Fruit fly (Drosophila melanogaster) Kc167 (cell line): Measurements from ENCODE around the gene Tim23.

Experiments
- Myc ChIP-seq: fragments of >200 bp; optimal IDR thresholded peaks from 2 replicates; lab custom pipeline; 2017; ENCODE audit warnings: missing external identifiers
- Sin3A ChIP-seq: fragments of >200 bp; optimal IDR thresholded peaks from 2 replicates; lab custom pipeline; 2018; ENCODE audit warnings: missing external identifiers
- h ChIP-seq: fragments of >200 bp; optimal IDR thresholded peaks from 3 replicates; lab custom pipeline; 2018; ENCODE audit warnings: missing external identifiers
- insv ChIP-seq: fragments of >200 bp; optimal IDR thresholded peaks from 3 replicates; lab custom pipeline; 2018; ENCODE audit warnings: missing external identifiers
- psq ChIP-seq: fragments of >200 bp; optimal IDR thresholded peaks from 2 replicates; lab custom pipeline; 2017; ENCODE audit warnings: missing external identifiers
- ttk ChIP-seq: sonication (Bioruptor generic); optimal IDR thresholded peaks from 2 replicates; lab custom pipeline; 2017; ENCODE audit warnings: missing external identifiers

Tim23 gene

dm6 chr2L:23313435-23314067 lies at the start of gene Tim23:
TSS of gene Tim23 (minus strand) at chr2L:23313578.
- no peak for TF ChIP-seq insv
- TF ChIP-seq Sin3A (lab: Kevin White, UChicago), result no peak
- no peak for TF ChIP-seq psq (lab: Kevin White, UChicago)
- no peak for TF ChIP-seq Myc
- TF ChIP-seq ttk (lab: Kevin White, UChicago), result no peak
- TF ChIP-seq h (lab: Kevin White, UChicago), result no peak

DNA sequence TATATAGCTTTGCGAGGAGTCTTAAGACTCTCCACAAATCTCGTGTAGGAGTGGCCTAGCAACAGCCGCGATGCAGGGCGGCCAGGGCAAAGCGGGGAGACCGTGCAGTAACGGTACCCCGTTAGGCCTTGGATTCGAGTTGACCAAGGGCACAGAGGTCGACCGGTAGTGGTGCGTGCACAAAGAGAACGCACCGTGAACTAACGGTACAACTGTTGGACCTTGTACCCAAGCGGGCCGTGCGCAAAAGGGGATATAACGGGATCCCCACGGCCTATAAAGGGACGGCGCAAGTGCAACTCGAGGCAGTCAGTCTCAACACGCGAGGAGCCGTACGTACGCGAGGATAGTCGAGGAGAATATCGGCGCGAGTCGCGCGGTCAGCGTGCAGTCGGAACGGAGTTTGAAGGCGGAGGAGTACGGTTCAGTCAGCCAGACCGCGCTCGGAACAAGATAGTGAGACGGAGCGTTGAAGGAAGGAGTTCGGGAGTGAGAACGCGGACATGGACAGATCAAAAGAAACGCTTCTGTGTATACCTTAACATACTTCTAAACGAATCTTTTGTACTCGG lies 18.9 kb upstream of the Tim23 start:
- TF ChIP-seq Sin3A (lab: Kevin White, UChicago), result no peak

dm6 chr2L:23315029-23315428 lies 1.7 kb upstream of the Tim23 start:
- TF ChIP-seq insv (no peak), psq (lab: Kevin White, UChicago) (no peak), Myc (no peak), Sin3A (lab: Kevin White, UChicago) (no peak), h (lab: Kevin White, UChicago) (no peak), ttk (lab: Kevin White, UChicago) (no peak)

DNA sequence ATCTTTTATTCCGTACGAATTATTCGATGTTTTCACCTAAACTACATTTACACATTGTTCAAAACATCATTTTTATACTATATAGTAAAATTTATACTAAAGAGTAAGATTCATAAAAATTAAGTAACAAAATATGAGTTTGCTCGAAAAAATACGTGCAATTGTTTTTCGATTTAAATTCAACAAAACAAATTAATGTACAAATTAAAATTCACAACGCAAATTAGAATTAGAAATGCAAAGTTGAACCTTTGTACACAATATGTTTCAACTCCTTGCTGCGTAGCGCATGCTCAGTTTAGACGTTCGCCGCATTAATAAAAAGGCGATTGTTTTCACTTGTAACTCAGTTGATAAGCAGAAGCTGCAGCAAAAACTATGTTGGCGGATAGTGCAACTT lies 2.0 kb downstream of the Tim23 start, which contains the start of gene Gpb5:
Gpb5 (plus strand) TSS at position 301 of the 400 bp plus-strand sequence.
- TF ChIP-seq Sin3A (lab: Kevin White, UChicago) (no peak), Myc (no peak), ttk (lab: Kevin White, UChicago) (no peak), h (lab: Kevin White, UChicago) (no peak), psq (lab: Kevin White, UChicago) (no peak), insv (no peak)
